Worm (Caenorhabditis elegans) whole organism, L1 larva: Measurements from ENCODE around the gene R107.9.

ENCODE experiments used
- C04F5.9 ChIP-seq: sonication (generic microtip); optimal IDR thresholded peaks from 2 replicates; lab custom pipeline; 2016; ENCODE audit warnings: missing genetic modification characterization, missing compliant biosample characterization
- C16A3.4 ChIP-seq: fragments of 150-350 bp; optimal IDR thresholded peaks from 2 replicates; lab custom pipeline; 2014; ENCODE audit warnings: missing biosample characterization, missing genetic modification characterization
- C34B4.2 ChIP-seq: sonication (generic microtip); optimal IDR thresholded peaks from 2 replicates; lab custom pipeline; 2017; ENCODE audit warnings: mild to moderate bottlenecking, missing genetic modification characterization, missing compliant biosample characterization
- Y116A8C.19 ChIP-seq: sonication (generic microtip); optimal IDR thresholded peaks from 2 replicates; lab custom pipeline; 2016; ENCODE audit warnings: missing compliant biosample characterization, missing genetic modification characterization, borderline replicate concordance
- alr-1 ChIP-seq: fragments of 200-800 bp; sonication (Bioruptor generic); optimal IDR thresholded peaks from 2 replicates; lab custom pipeline; 2018; ENCODE audit warnings: borderline replicate concordance, mild to moderate bottlenecking, missing genetic modification characterization, missing compliant biosample characterization
- aly-2 ChIP-seq: fragments of 150-350 bp; optimal IDR thresholded peaks from 2 replicates; lab custom pipeline; 2014; ENCODE audit warnings: missing biosample characterization, missing genetic modification characterization
- ama-1 ChIP-seq: fragments of 150-350 bp; optimal IDR thresholded peaks from 2 replicates; lab custom pipeline; 2014
- blmp-1 ChIP-seq: fragments of 150-350 bp; optimal IDR thresholded peaks from 2 replicates; lab custom pipeline; 2014; ENCODE audit warnings: missing biosample characterization, missing genetic modification characterization
- ceh-63 ChIP-seq: fragments of 200-800 bp; sonication (Bioruptor generic); optimal IDR thresholded peaks from 2 replicates; lab custom pipeline; 2018; ENCODE audit warnings: mild to moderate bottlenecking, missing genetic modification characterization, missing compliant biosample characterization
- ceh-8 ChIP-seq: fragments of 200-800 bp; sonication (Bioruptor generic); optimal IDR thresholded peaks from 2 replicates; lab custom pipeline; 2018; ENCODE audit warnings: mild to moderate bottlenecking, missing genetic modification characterization, moderate library complexity, missing compliant biosample characterization
- ceh-82 ChIP-seq, 3 experiments: fragments of 150-350 bp in 1 of 3; sonication (generic microtip) in 2 of 3; optimal IDR thresholded peaks; 2 replicates each; lab custom pipeline; 2014 to 2017; ENCODE audit warnings: missing biosample characterization in 3 of 3, missing genetic modification characterization in 3 of 3
- ceh-88 ChIP-seq: fragments of 200-800 bp; sonication (Bioruptor generic); IDR thresholded peaks from 2 replicates; pipeline ENCODE4 v1.3.6; 2022; ENCODE audit warnings: missing genetic modification characterization, missing compliant biosample characterization
- ces-1 ChIP-seq: fragments of 150-350 bp; optimal IDR thresholded peaks from 2 replicates; lab custom pipeline; 2014; ENCODE audit warnings: missing biosample characterization, missing genetic modification reagents, missing genetic modification characterization
- dpl-1 ChIP-seq, 3 experiments: fragments of 150-350 bp in 2 of 3; sonication (generic microtip) in 1 of 3; optimal IDR thresholded peaks; 2 replicates each; lab custom pipeline; 2014 to 2017; ENCODE audit warnings: missing biosample characterization in 3 of 3, missing genetic modification characterization in 3 of 3, missing genetic modification reagents in 3 of 3
- dsc-1 ChIP-seq: sonication (generic microtip); optimal IDR thresholded peaks from 2 replicates; lab custom pipeline; 2016; ENCODE audit warnings: mild to moderate bottlenecking, missing genetic modification characterization, missing compliant biosample characterization
- efl-3 ChIP-seq: fragments of 200-800 bp; sonication (Bioruptor generic); optimal IDR thresholded peaks from 2 replicates; lab custom pipeline; 2018; ENCODE audit warnings: mild to moderate bottlenecking, missing genetic modification characterization, missing compliant biosample characterization
- egl-13 ChIP-seq: sonication (generic microtip); optimal IDR thresholded peaks from 2 replicates; lab custom pipeline; 2016; ENCODE audit warnings: missing genotype, missing genetic modification reagents, missing genetic modification characterization, missing compliant biosample characterization
- elt-2 ChIP-seq: sonication (generic microtip); optimal IDR thresholded peaks from 2 replicates; lab custom pipeline; 2016; ENCODE audit warnings: missing genetic modification characterization, mild to moderate bottlenecking, inconsistent platforms, missing compliant biosample characterization, missing genetic modification reagents
- elt-3 ChIP-seq, 6 experiments: fragments of 150-350 bp in 1 of 6; sonication (generic microtip); optimal IDR thresholded peaks; 2 replicates each; lab custom pipeline; 2017 to 2018; ENCODE audit warnings: missing biosample characterization in 6 of 6, missing genetic modification characterization in 6 of 6, inconsistent platforms in 1 of 6
- ets-5 ChIP-seq: fragments of 200-800 bp; sonication (Bioruptor generic); IDR thresholded peaks from 2 replicates; pipeline ENCODE4 v1.3.6; 2022; ENCODE audit warnings: missing genetic modification characterization, missing compliant biosample characterization
- fkh-4 ChIP-seq: sonication (generic microtip); optimal IDR thresholded peaks from 2 replicates; lab custom pipeline; 2016; ENCODE audit warnings: missing compliant biosample characterization, missing genetic modification characterization, borderline replicate concordance
- fkh-8 ChIP-seq: sonication (generic microtip); optimal IDR thresholded peaks from 2 replicates; lab custom pipeline; 2016; ENCODE audit warnings: mild to moderate bottlenecking, missing genetic modification characterization, missing compliant biosample characterization
- grh-1 ChIP-seq: fragments of 200-800 bp; sonication (Bioruptor generic); IDR thresholded peaks from 2 replicates; pipeline ENCODE4 v1.3.6; 2022; ENCODE audit warnings: missing genetic modification reagents, missing genetic modification characterization, missing compliant biosample characterization
- hlh-17 ChIP-seq: fragments of 200-800 bp; sonication (Bioruptor generic); optimal IDR thresholded peaks from 2 replicates; lab custom pipeline; 2018; ENCODE audit warnings: missing genetic modification characterization, mild to moderate bottlenecking, missing compliant biosample characterization, moderate library complexity, borderline replicate concordance
- hpl-2 ChIP-seq: fragments of 150-350 bp; optimal IDR thresholded peaks from 2 replicates; lab custom pipeline; 2014; ENCODE audit warnings: missing biosample characterization, missing genetic modification reagents, missing genetic modification characterization
- jun-1 ChIP-seq: fragments of 150-350 bp; optimal IDR thresholded peaks from 2 replicates; lab custom pipeline; 2014; ENCODE audit warnings: missing biosample characterization, missing genetic modification reagents, missing genetic modification characterization
- lin-14 ChIP-seq: fragments of 200-800 bp; sonication (Bioruptor generic); optimal IDR thresholded peaks from 2 replicates; lab custom pipeline; 2018; ENCODE audit warnings: mild to moderate bottlenecking, missing genetic modification characterization, moderate library complexity, missing compliant biosample characterization
- lin-15B ChIP-seq: fragments of 150-350 bp; sonication (generic microtip); optimal IDR thresholded peaks from 3 replicates; lab custom pipeline; 2014; ENCODE audit warnings: missing biosample characterization, missing genetic modification characterization
- lin-35 ChIP-seq, 2 experiments: fragments of 150-350 bp; optimal IDR thresholded peaks; 2 replicates each; lab custom pipeline; 2014; ENCODE audit warnings: missing biosample characterization in 2 of 2, missing genetic modification characterization in 2 of 2, missing genetic modification reagents in 2 of 2
- lin-39 ChIP-seq: fragments of 150-350 bp; optimal IDR thresholded peaks from 2 replicates; lab custom pipeline; 2014; ENCODE audit warnings: missing biosample characterization, missing genetic modification reagents, missing genetic modification characterization
- lsy-2 ChIP-seq, 2 experiments: fragments of 150-350 bp; optimal IDR thresholded peaks; 2 replicates each; lab custom pipeline; 2014; ENCODE audit warnings: missing biosample characterization in 2 of 2, missing genetic modification characterization in 2 of 2
- mef-2 ChIP-seq: fragments of 150-350 bp; optimal IDR thresholded peaks from 2 replicates; lab custom pipeline; 2014; ENCODE audit warnings: missing biosample characterization, missing genetic modification characterization
- mep-1 ChIP-seq: fragments of 150-350 bp; optimal IDR thresholded peaks from 2 replicates; lab custom pipeline; 2014; ENCODE audit warnings: missing biosample characterization, missing genetic modification characterization
- nhr-11 ChIP-seq: fragments of 150-350 bp; optimal IDR thresholded peaks from 2 replicates; lab custom pipeline; 2014; ENCODE audit warnings: missing biosample characterization, missing genetic modification characterization
- nhr-12 ChIP-seq: sonication (generic microtip); optimal IDR thresholded peaks from 2 replicates; lab custom pipeline; 2017; ENCODE audit warnings: missing biosample characterization, missing genetic modification characterization
- nhr-71 ChIP-seq: sonication (generic microtip); optimal IDR thresholded peaks from 2 replicates; lab custom pipeline; 2016; ENCODE audit warnings: mild to moderate bottlenecking, missing genetic modification characterization, moderate library complexity, missing compliant biosample characterization
- nhr-77 ChIP-seq: fragments of 150-350 bp; optimal IDR thresholded peaks from 2 replicates; lab custom pipeline; 2014; ENCODE audit warnings: missing biosample characterization, missing genetic modification characterization
- nhr-85 ChIP-seq: sonication (generic microtip); peaks from one replicate; lab custom pipeline; 2016; ENCODE audit warnings: missing genetic modification characterization, inconsistent platforms, missing compliant biosample characterization
- pag-3 ChIP-seq: sonication (generic microtip); optimal IDR thresholded peaks from 2 replicates; lab custom pipeline; 2017; ENCODE audit warnings: missing genetic modification characterization, mild to moderate bottlenecking, missing compliant biosample characterization, antibody characterized with exemption, borderline replicate concordance; ENCODE audit not compliant: insufficient read depth
- pax-3 ChIP-seq: fragments of 200-800 bp; sonication (Bioruptor generic); optimal IDR thresholded peaks from 2 replicates; lab custom pipeline; 2018; ENCODE audit warnings: mild to moderate bottlenecking, missing genetic modification characterization, moderate library complexity, missing compliant biosample characterization
- pqm-1 ChIP-seq: sonication (generic microtip); optimal IDR thresholded peaks from 3 replicates; lab custom pipeline; 2017; ENCODE audit warnings: missing biosample characterization, missing genetic modification characterization
- rnt-1 ChIP-seq: sonication (generic microtip); optimal IDR thresholded peaks from 2 replicates; lab custom pipeline; 2016; ENCODE audit warnings: mild to moderate bottlenecking, missing genetic modification characterization, moderate library complexity, missing compliant biosample characterization
- skn-1 ChIP-seq: fragments of 150-350 bp; optimal IDR thresholded peaks from 2 replicates; lab custom pipeline; 2014; ENCODE audit warnings: missing biosample characterization, missing genetic modification characterization
- snpc-4 ChIP-seq: fragments of 150-350 bp; optimal IDR thresholded peaks from 2 replicates; lab custom pipeline; 2014; ENCODE audit warnings: missing biosample characterization, missing genetic modification characterization
- snu-23 ChIP-seq: sonication (generic microtip); optimal IDR thresholded peaks from 2 replicates; lab custom pipeline; 2016; ENCODE audit warnings: missing genetic modification characterization, missing compliant biosample characterization
- sox-4 ChIP-seq: sonication (generic microtip); optimal IDR thresholded peaks from 2 replicates; lab custom pipeline; 2016; ENCODE audit warnings: missing genetic modification characterization, missing compliant biosample characterization
- swsn-7 ChIP-seq: sonication (generic microtip); optimal IDR thresholded peaks from 2 replicates; lab custom pipeline; 2016; ENCODE audit warnings: missing genetic modification characterization, missing compliant biosample characterization
- unc-130 ChIP-seq: fragments of 150-350 bp; optimal IDR thresholded peaks from 2 replicates; lab custom pipeline; 2017; ENCODE audit warnings: missing biosample characterization, missing genetic modification characterization, inconsistent platforms
- unc-30 ChIP-seq: sonication (generic microtip); optimal IDR thresholded peaks from 2 replicates; lab custom pipeline; 2017; ENCODE audit warnings: missing biosample characterization, missing genetic modification characterization
- unc-86 ChIP-seq: sonication (generic microtip); optimal IDR thresholded peaks from 2 replicates; lab custom pipeline; 2016; ENCODE audit warnings: missing genetic modification characterization, missing compliant biosample characterization
- vab-15 ChIP-seq: sonication (generic microtip); optimal IDR thresholded peaks from 2 replicates; lab custom pipeline; 2017; ENCODE audit warnings: missing genotype, mild to moderate bottlenecking, missing genetic modification characterization, missing compliant biosample characterization
- zag-1 ChIP-seq: fragments of 150-350 bp; optimal IDR thresholded peaks from 2 replicates; lab custom pipeline; 2014; ENCODE audit warnings: missing biosample characterization, missing genetic modification characterization

The R107.9 gene

ce11 chrIII:9080127-9080526, 42.4 kb downstream of the R107.9 start:
- peak; percentile 3 to 39 for TF ChIP-seq lsy-2 (tag; optimal IDR thresholded peaks at IDR 0.05; lab: Kevin White, UChicago)
- TF ChIP-seq grh-1 (GFP tag; lab: Robert Waterston, UW): no peak
- TF ChIP-seq swsn-7 (tag; lab: Kevin White, UChicago): peak; percentile 1
- TF ChIP-seq ceh-63: no peak
- peak; percentile 19 for TF ChIP-seq nhr-71 (tag; lab: Kevin White, UChicago)
- no peak for TF ChIP-seq fkh-4 (tag; lab: Kevin White, UChicago)
- no peak for TF ChIP-seq pag-3 (tag; lab: Kevin White, UChicago)
- no peak for TF ChIP-seq ceh-82 (tag; optimal IDR thresholded peaks at IDR 0.05; lab: Kevin White, UChicago)
- no peak for TF ChIP-seq ceh-8
- no peak for TF ChIP-seq fkh-8 (tag; lab: Kevin White, UChicago)
- no peak for TF ChIP-seq elt-2
- no peak for TF ChIP-seq ets-5
- no peak for TF ChIP-seq hpl-2
- no peak for TF ChIP-seq egl-13 (tag; lab: Kevin White, UChicago)
- no peak for TF ChIP-seq mep-1 (tag; lab: Kevin White, UChicago)
- peak; percentile 3 for TF ChIP-seq lin-14 (GFP tag; lab: Kevin White, UChicago)
- TF ChIP-seq pax-3: no peak
- no peak for TF ChIP-seq nhr-12 (tag; lab: Kevin White, UChicago)
- no peak for TF ChIP-seq lin-39 (tag; lab: Kevin White, UChicago)
- no peak for TF ChIP-seq dpl-1 (GFP tag; optimal IDR thresholded peaks at IDR 0.05; lab: Kevin White, UChicago)
- TF ChIP-seq dsc-1 (tag; lab: Kevin White, UChicago): peak; percentile 1
- TF ChIP-seq jun-1 (tag; lab: Kevin White, UChicago): no peak
- TF ChIP-seq elt-3 (tag; optimal IDR thresholded peaks at IDR 0.05; lab: Kevin White, UChicago): no peak
- no peak for TF ChIP-seq mef-2 (tag; lab: Kevin White, UChicago)
- TF ChIP-seq ama-1 (lab: Kevin White, UChicago): peak; percentile 46
- TF ChIP-seq ces-1 (GFP tag; lab: Kevin White, UChicago): no peak
- TF ChIP-seq alr-1: no peak
- TF ChIP-seq hlh-17 (GFP tag; lab: Kevin White, UChicago): no peak
- no peak for TF ChIP-seq unc-130 (tag; lab: Kevin White, UChicago)
- no peak for TF ChIP-seq C34B4.2 (tag; lab: Kevin White, UChicago)
- TF ChIP-seq lin-15B (tag; lab: Kevin White, UChicago): no peak
- no peak for TF ChIP-seq aly-2 (tag; lab: Kevin White, UChicago)
- peak; percentile 54 for TF ChIP-seq rnt-1 (tag; lab: Kevin White, UChicago)
- TF ChIP-seq snu-23 (GFP tag; lab: Kevin White, UChicago): peak; percentile 11
- no peak for TF ChIP-seq Y116A8C.19 (tag; lab: Kevin White, UChicago)

ce11 chrIII:9081055-9081454, 43.3 kb downstream of the R107.9 start, which contains the start of gene far-1:
Gene far-1, minus strand, starts transcription at chrIII:9081179.
- TF ChIP-seq nhr-12 (tag; lab: Kevin White, UChicago) (no peak), nhr-11 (tag; lab: Kevin White, UChicago) (peak; percentile 10), hpl-2 (no peak), sox-4 (tag; lab: Kevin White, UChicago) (no peak), rnt-1 (tag; lab: Kevin White, UChicago) (peak; percentile 49), C16A3.4 (tag; lab: Kevin White, UChicago) (no peak), pqm-1 (tag; lab: Kevin White, UChicago) (no peak), ces-1 (GFP tag; lab: Kevin White, UChicago) (no peak), ceh-88 (GFP tag; lab: Robert Waterston, UW) (no peak), skn-1 (tag; lab: Kevin White, UChicago) (no peak), fkh-4 (tag; lab: Kevin White, UChicago) (peak; percentile 48), hlh-17 (GFP tag; lab: Kevin White, UChicago) (no peak), lsy-2 (tag; optimal IDR thresholded peaks at IDR 0.05; lab: Kevin White, UChicago) (peak; percentile 12 to 30), snpc-4 (tag; lab: Kevin White, UChicago) (no peak), nhr-77 (tag; lab: Kevin White, UChicago) (no peak), C04F5.9 (tag; lab: Kevin White, UChicago) (no peak), ceh-8 (no peak), ceh-63 (no peak), efl-3 (GFP tag; lab: Kevin White, UChicago) (no peak), unc-30 (tag; lab: Kevin White, UChicago) (no peak), blmp-1 (no peak), lin-35 (GFP tag; optimal IDR thresholded peaks at IDR 0.05; lab: Kevin White, UChicago) (no peak), vab-15 (no peak), zag-1 (tag; lab: Kevin White, UChicago) (no peak), nhr-85 (tag; lab: Kevin White, UChicago) (no peak), unc-86 (tag; lab: Kevin White, UChicago) (no peak)
